Worm (Caenorhabditis elegans): ENCODE data around the gene C02G6.3.

Gene C02G6.3

DNA sequence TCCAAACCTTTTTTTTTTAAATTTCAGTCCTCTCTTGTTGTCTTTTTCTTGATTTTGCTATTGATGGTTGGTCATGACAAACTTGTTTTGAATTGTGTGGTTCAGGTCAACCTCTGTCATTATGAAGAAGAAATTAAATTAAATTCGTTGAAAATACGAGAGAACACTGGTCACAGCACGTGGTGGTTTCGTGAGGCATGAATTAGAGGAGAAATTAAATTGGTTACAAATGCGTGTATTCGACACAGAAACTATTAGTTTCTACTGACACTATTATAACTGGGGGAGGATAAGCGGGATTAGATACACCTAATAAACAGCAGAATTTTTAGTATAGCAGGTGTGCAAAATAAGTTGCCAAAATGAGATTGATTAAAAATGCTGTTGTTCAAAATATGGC is 28.1 kb upstream of the C02G6.3 start:
- TF ChIP-seq zip-8 (tag; optimal IDR thresholded peaks at IDR 0.05) (no peak), ces-1 (GFP tag; optimal IDR thresholded peaks at IDR 0.05) (peak; percentile 87)

ce11 chrV:5862479-5863188 is 17.5 kb upstream of the C02G6.3 start, which contains the start of gene F26F12.8:
F26F12.8 (minus strand) TSS chrV:5862529.
- no peak for TF ChIP-seq sptf-1 (tag; optimal IDR thresholded peaks at IDR 0.05)
- no peak for TF ChIP-seq sem-2 (GFP tag; optimal IDR thresholded peaks at IDR 0.05)
- no peak for TF ChIP-seq nhr-28 (tag; optimal IDR thresholded peaks at IDR 0.05)
- TF ChIP-seq lsy-2 (tag; optimal IDR thresholded peaks at IDR 0.05), result no peak
- no peak for TF ChIP-seq cnd-1 (tag; optimal IDR thresholded peaks at IDR 0.05)
- no peak for TF ChIP-seq mep-1 (tag; optimal IDR thresholded peaks at IDR 0.05)
- TF ChIP-seq M03D4.4 (tag; optimal IDR thresholded peaks at IDR 0.05), result no peak
- TF ChIP-seq nhr-76 (tag; optimal IDR thresholded peaks at IDR 0.05), result no peak
- no peak for TF ChIP-seq nhr-12 (tag; optimal IDR thresholded peaks at IDR 0.05)
- no peak for TF ChIP-seq tbx-8 (GFP tag; optimal IDR thresholded peaks at IDR 0.05)
- no peak for TF ChIP-seq hlh-1 (tag; optimal IDR thresholded peaks at IDR 0.05)
- TF ChIP-seq elt-1 (tag; optimal IDR thresholded peaks at IDR 0.05; ENCODE audit: borderline replicate concordance, insufficient read depth), result no peak
- TF ChIP-seq unc-39 (tag; optimal IDR thresholded peaks at IDR 0.05), result no peak
- TF ChIP-seq drap-1 (GFP tag; optimal IDR thresholded peaks at IDR 0.05), result no peak
- no peak for TF ChIP-seq zip-8 (tag; optimal IDR thresholded peaks at IDR 0.05)
- no peak for TF ChIP-seq ceh-39 (tag; optimal IDR thresholded peaks at IDR 0.05)
- TF ChIP-seq nhr-2 (tag; optimal IDR thresholded peaks at IDR 0.05), result no peak
- no peak for TF ChIP-seq ham-2 (GFP tag; optimal IDR thresholded peaks at IDR 0.05)
- no peak for TF ChIP-seq unc-62 (GFP tag; optimal IDR thresholded peaks at IDR 0.05)

ce11 chrV:5865085-5865484 is 15.1 kb upstream of the C02G6.3 start, which contains the start of gene F26F12.5:
F26F12.5 (minus strand) TSS chrV:5865185.
- TF ChIP-seq lin-13 (tag; optimal IDR thresholded peaks at IDR 0.05) (no peak), drap-1 (GFP tag; optimal IDR thresholded peaks at IDR 0.05) (no peak), ceh-43 (GFP tag; optimal IDR thresholded peaks at IDR 0.05) (no peak)

- TF ChIP-seq mls-2 (tag; optimal IDR thresholded peaks at IDR 0.05), result no peak
- no peak for TF ChIP-seq snpc-4 (tag; optimal IDR thresholded peaks at IDR 0.05)
- no peak for TF ChIP-seq elt-1 (tag; optimal IDR thresholded peaks at IDR 0.05; ENCODE audit: borderline replicate concordance, insufficient read depth)
- TF ChIP-seq mab-5 (tag; optimal IDR thresholded peaks at IDR 0.05), result no peak
- no peak for TF ChIP-seq nhr-76 (tag; optimal IDR thresholded peaks at IDR 0.05)
- no peak for TF ChIP-seq zip-8 (tag; optimal IDR thresholded peaks at IDR 0.05)
- TF ChIP-seq bed-3 (GFP tag; optimal IDR thresholded peaks at IDR 0.05), result no peak
- no peak for TF ChIP-seq ceh-83 (GFP tag; optimal IDR thresholded peaks at IDR 0.05)
- TF ChIP-seq unc-120 (tag; optimal IDR thresholded peaks at IDR 0.05; ENCODE audit: poor library complexity, severe bottlenecking), result no peak
- no peak for TF ChIP-seq ztf-11 (tag; optimal IDR thresholded peaks at IDR 0.05)
- TF ChIP-seq sptf-1 (tag; optimal IDR thresholded peaks at IDR 0.05), result no peak
- TF ChIP-seq ceh-39 (tag; optimal IDR thresholded peaks at IDR 0.05), result no peak
Measured at ce11 chrV:5869227-5869626, 10.9 kb upstream of the C02G6.3 start, which contains the start of gene F26F12.4. F26F12.4 (minus strand) TSS chrV:5869327.

ce11 chrV:5871759-5872158 is 8.4 kb upstream of the C02G6.3 start, which contains the start of gene C02G6.2:
C02G6.2 (plus strand) TSS chrV:5872059.
- TF ChIP-seq snpc-4 (tag; optimal IDR thresholded peaks at IDR 0.05) (no peak), mep-1 (tag; optimal IDR thresholded peaks at IDR 0.05) (no peak), nhr-28 (tag; optimal IDR thresholded peaks at IDR 0.05) (no peak)

DNA sequence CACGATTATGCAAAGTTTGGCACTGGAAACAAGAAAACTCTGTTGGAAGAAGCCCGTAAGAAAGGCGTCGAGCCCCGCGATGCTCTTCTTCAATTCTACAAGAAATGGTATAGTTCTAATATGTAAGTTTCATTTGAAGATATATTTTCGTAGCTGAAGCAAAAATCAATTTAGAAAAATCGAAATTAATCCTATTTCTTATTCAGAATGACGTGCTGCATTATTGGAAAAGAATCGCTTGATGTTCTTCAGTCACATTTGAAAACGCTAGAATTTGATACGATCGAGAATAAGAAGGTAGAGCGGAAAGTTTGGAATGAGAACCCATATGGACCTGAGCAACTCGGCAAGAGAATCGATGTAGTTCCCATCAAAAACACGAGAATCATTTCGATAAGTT is 3.2 kb upstream of the C02G6.3 start:
- TF ChIP-seq nhr-28 (tag; optimal IDR thresholded peaks at IDR 0.05), result no peak
- no peak for TF ChIP-seq lin-32 (GFP tag; optimal IDR thresholded peaks at IDR 0.05)
- no peak for TF ChIP-seq pha-4 (tag; optimal IDR thresholded peaks at IDR 0.05)
- no peak for TF ChIP-seq sem-2 (GFP tag; optimal IDR thresholded peaks at IDR 0.05)
- no peak for TF ChIP-seq elt-3 (tag; optimal IDR thresholded peaks at IDR 0.05)
- no peak for TF ChIP-seq flh-1 (GFP tag; optimal IDR thresholded peaks at IDR 0.05)
- no peak for TF ChIP-seq hlh-1 (tag; optimal IDR thresholded peaks at IDR 0.05)
- TF ChIP-seq mls-2 (tag; optimal IDR thresholded peaks at IDR 0.05), result no peak
- TF ChIP-seq zip-8 (tag; optimal IDR thresholded peaks at IDR 0.05), result no peak
- TF ChIP-seq ceh-43 (GFP tag; optimal IDR thresholded peaks at IDR 0.05), result no peak
- no peak for TF ChIP-seq mab-5 (tag; optimal IDR thresholded peaks at IDR 0.05)
- TF ChIP-seq nhr-76 (tag; optimal IDR thresholded peaks at IDR 0.05), result no peak
- TF ChIP-seq tbx-8 (GFP tag; optimal IDR thresholded peaks at IDR 0.05), result no peak
- TF ChIP-seq sptf-1 (tag; optimal IDR thresholded peaks at IDR 0.05), result no peak
- TF ChIP-seq unc-62 (GFP tag; optimal IDR thresholded peaks at IDR 0.05), result no peak
